Worm (Caenorhabditis elegans): ENCODE results near the gene srw-89.

The srw-89 gene

DNA sequence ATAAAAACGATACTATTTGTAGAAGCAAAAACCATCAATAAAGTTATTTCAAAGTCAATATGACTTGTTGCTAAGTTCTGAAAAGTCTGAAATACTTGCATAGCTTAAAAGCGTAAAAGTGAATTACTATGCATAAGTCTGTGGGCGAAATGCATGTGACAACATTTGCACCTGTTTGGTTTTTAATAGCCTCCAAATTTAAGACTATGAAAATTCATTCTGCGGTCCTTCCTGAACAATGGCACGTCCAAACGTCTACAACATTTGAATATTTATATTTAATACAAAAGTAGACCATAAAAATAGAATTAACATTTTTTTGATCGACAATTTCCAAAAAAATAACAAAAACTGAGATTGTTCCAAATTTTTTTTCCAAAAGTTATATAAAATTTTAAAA, 4.9 kb downstream of the srw-89 start, which contains the start of gene K09D9.14:
Gene K09D9.14, minus strand, starts transcription at position 101 of the 400 bp plus-strand sequence.
- no peak for TF ChIP-seq Y22D7AL.16 (tag; optimal IDR thresholded peaks at IDR 0.05)
- no peak for TF ChIP-seq sdc-2 (tag; optimal IDR thresholded peaks at IDR 0.05)
- no peak for TF ChIP-seq sox-2 (GFP tag; IDR thresholded peaks at IDR 0.05)
- no peak for TF ChIP-seq ztf-16 (tag; optimal IDR thresholded peaks at IDR 0.05)
- TF ChIP-seq ama-1 (optimal IDR thresholded peaks at IDR 0.05) = no peak
- no peak for TF ChIP-seq hlh-8 (tag; optimal IDR thresholded peaks at IDR 0.05)
- no peak for TF ChIP-seq lin-11 (tag; optimal IDR thresholded peaks at IDR 0.05)
- no peak for TF ChIP-seq C08G9.2 (tag; optimal IDR thresholded peaks at IDR 0.05)
- TF ChIP-seq fkh-6 (tag; optimal IDR thresholded peaks at IDR 0.05) = no peak
- TF ChIP-seq pha-4 (tag; optimal IDR thresholded peaks at IDR 0.05) = no peak
- TF ChIP-seq odd-2 (tag; optimal IDR thresholded peaks at IDR 0.05) = no peak
- no peak for TF ChIP-seq unc-3 (GFP tag; conservative IDR thresholded peaks at IDR 0.05)
- TF ChIP-seq unc-3 (tag; optimal IDR thresholded peaks at IDR 0.05) = no peak

DNA sequence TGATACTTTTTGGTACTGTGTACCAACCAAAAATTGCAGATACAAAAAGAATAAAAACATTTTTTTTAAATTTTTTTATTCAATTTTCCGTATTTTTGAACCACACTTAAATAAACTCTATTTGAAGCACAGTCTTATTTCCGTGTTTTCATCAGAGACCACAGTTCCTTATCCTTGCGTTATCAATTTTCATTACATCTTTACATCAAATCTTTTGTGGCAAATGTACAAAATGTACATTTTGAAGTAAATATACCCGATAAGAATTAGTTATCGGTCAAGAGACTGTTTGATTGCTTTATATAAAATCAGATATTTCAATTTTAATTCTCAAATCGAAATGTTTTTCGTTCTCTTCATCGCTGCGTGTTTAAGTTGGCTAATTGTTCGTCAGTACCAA, 5.4 kb downstream of the srw-89 start, which contains the start of gene cyp-35A3:
Gene cyp-35A3, plus strand, starts transcription at position 301 of the 400 bp plus-strand sequence.
- TF ChIP-seq ceh-30 (tag; optimal IDR thresholded peaks at IDR 0.05) (no peak), hlh-8 (tag; optimal IDR thresholded peaks at IDR 0.05) (no peak), che-1 (tag; optimal IDR thresholded peaks at IDR 0.05) (no peak), odd-2 (tag; optimal IDR thresholded peaks at IDR 0.05) (no peak), ama-1 (optimal IDR thresholded peaks at IDR 0.05) (no peak), ceh-2 (tag; optimal IDR thresholded peaks at IDR 0.05) (no peak), elt-4 (tag; optimal IDR thresholded peaks at IDR 0.05) (no peak), ceh-22 (tag; optimal IDR thresholded peaks at IDR 0.05) (no peak), C38D4.7 (GFP tag; optimal IDR thresholded peaks at IDR 0.05) (no peak), nhr-11 (tag; optimal IDR thresholded peaks at IDR 0.05) (no peak), ceh-45 (GFP tag; IDR thresholded peaks at IDR 0.05) (no peak), ceh-48 (tag; optimal IDR thresholded peaks at IDR 0.05) (no peak), ahr-1 (tag; optimal IDR thresholded peaks at IDR 0.05) (no peak), sox-4 (tag; optimal IDR thresholded peaks at IDR 0.05) (no peak)

ce11 chrV:4024777-4025176, 7.9 kb downstream of the srw-89 start, which contains the start of gene K09D9.1:
K09D9.1 (plus strand) TSS chrV:4025047.
- no peak for TF ChIP-seq sox-4 (tag; optimal IDR thresholded peaks at IDR 0.05)
- no peak for TF ChIP-seq ref-2 (tag; optimal IDR thresholded peaks at IDR 0.05)
- no peak for TF ChIP-seq ceh-45 (GFP tag; IDR thresholded peaks at IDR 0.05)
- no peak for TF ChIP-seq che-1 (tag; optimal IDR thresholded peaks at IDR 0.05)
- TF ChIP-seq fkh-10 (GFP tag; optimal IDR thresholded peaks at IDR 0.05) = no peak
- no peak for TF ChIP-seq dmd-4 (tag; optimal IDR thresholded peaks at IDR 0.05; ENCODE audit: borderline replicate concordance)
- TF ChIP-seq ceh-9 (tag; optimal IDR thresholded peaks at IDR 0.05) = no peak

DNA sequence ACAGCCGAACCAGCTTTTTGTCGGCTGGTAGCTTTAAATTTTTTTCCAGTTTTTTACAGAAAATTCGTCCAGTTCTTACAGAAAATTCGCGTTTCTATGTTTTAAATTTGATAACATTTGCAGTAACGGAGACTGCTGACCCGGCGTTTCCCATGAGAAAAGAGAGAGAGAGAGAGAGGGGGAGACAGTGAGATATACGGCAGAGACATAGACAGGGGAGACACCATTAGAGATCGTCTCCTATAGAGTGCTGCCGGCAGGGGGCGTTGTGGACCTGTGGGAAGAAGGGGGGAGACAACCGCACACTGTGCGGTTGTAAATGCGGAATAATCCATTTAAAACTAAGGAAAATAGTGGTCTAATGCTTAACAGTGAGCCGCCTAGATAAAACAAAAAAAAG, 12.7 kb downstream of the srw-89 start:
- TF ChIP-seq unc-55 (GFP tag; optimal IDR thresholded peaks at IDR 0.05) (no peak), fax-1 (tag; optimal IDR thresholded peaks at IDR 0.05) (no peak), nfya-1 (tag; optimal IDR thresholded peaks at IDR 0.05) (peak; percentile 49), ceh-31 (tag; optimal IDR thresholded peaks at IDR 0.05) (peak; percentile 31), che-1 (tag; optimal IDR thresholded peaks at IDR 0.05) (no peak), zip-5 (tag; optimal IDR thresholded peaks at IDR 0.05) (no peak), ttx-3 (tag; optimal IDR thresholded peaks at IDR 0.05) (no peak), gmeb-2 (tag; optimal IDR thresholded peaks at IDR 0.05) (no peak), pax-1 (tag; optimal IDR thresholded peaks at IDR 0.05) (no peak), pag-3 (tag; optimal IDR thresholded peaks at IDR 0.05; ENCODE audit: borderline replicate concordance) (no peak), ztf-16 (tag; optimal IDR thresholded peaks at IDR 0.05) (no peak), ceh-22 (tag; optimal IDR thresholded peaks at IDR 0.05) (no peak), ceh-9 (tag; optimal IDR thresholded peaks at IDR 0.05) (no peak), ceh-2 (tag; optimal IDR thresholded peaks at IDR 0.05) (no peak), ref-2 (tag; optimal IDR thresholded peaks at IDR 0.05) (peak; percentile 60), nhr-11 (tag; optimal IDR thresholded peaks at IDR 0.05) (no peak), unc-42 (tag; optimal IDR thresholded peaks at IDR 0.05) (peak; percentile 3), ceh-45 (GFP tag; IDR thresholded peaks at IDR 0.05) (no peak), C38D4.7 (GFP tag; optimal IDR thresholded peaks at IDR 0.05) (no peak), ceh-24 (tag; optimal IDR thresholded peaks at IDR 0.05) (no peak)
